Worm (Caenorhabditis elegans) whole organism, mixed stage, embryonic: ENCODE data around the gene tam-1.

Experiments used
- bed-3 ChIP-seq: fragments of 200-800 bp; sonication (Bioruptor generic); optimal IDR thresholded peaks from 3 replicates; lab custom pipeline; 2018; ENCODE audit warnings: mild to moderate bottlenecking, missing genetic modification characterization, moderate library complexity, missing compliant biosample characterization
- elt-3 ChIP-seq: fragments of 150-350 bp; optimal IDR thresholded peaks from 2 replicates; lab custom pipeline; 2014; ENCODE audit warnings: missing biosample characterization, missing genetic modification characterization
- nhr-12 ChIP-seq: fragments of 150-350 bp; optimal IDR thresholded peaks from 2 replicates; lab custom pipeline; 2014; ENCODE audit warnings: missing biosample characterization, missing genetic modification characterization
- nhr-28 ChIP-seq: fragments of 150-350 bp; optimal IDR thresholded peaks from 2 replicates; lab custom pipeline; 2014; ENCODE audit warnings: missing biosample characterization, missing genetic modification characterization
- pha-4 ChIP-seq: fragments of 150-350 bp; optimal IDR thresholded peaks from 2 replicates; lab custom pipeline; 2018; ENCODE audit warnings: missing biosample characterization, missing genetic modification reagents, missing genetic modification characterization
- snpc-4 ChIP-seq: fragments of 150-350 bp; optimal IDR thresholded peaks from 2 replicates; lab custom pipeline; 2014; ENCODE audit warnings: missing biosample characterization, missing genetic modification characterization
- unc-39 ChIP-seq: fragments of 150-350 bp; optimal IDR thresholded peaks from 2 replicates; lab custom pipeline; 2014; ENCODE audit warnings: missing biosample characterization, missing genetic modification characterization
- unc-62 ChIP-seq: fragments of 150-350 bp; optimal IDR thresholded peaks from 2 replicates; lab custom pipeline; 2014; ENCODE audit warnings: missing biosample characterization, missing genetic modification reagents, missing genetic modification characterization

- TF ChIP-seq unc-62 (no peak), nhr-12 (tag; lab: Kevin White, UChicago) (no peak), nhr-28 (tag; lab: Kevin White, UChicago) (no peak), elt-3 (tag; lab: Kevin White, UChicago) (no peak), pha-4 (no peak), bed-3 (GFP tag; lab: Kevin White, UChicago) (no peak), snpc-4 (no peak), unc-39 (no peak)
Observed at ce11 chrV:5012193-5012853, 49.4 kb upstream of the tam-1 start, which contains the start of gene srr-6.
